Worm (Caenorhabditis elegans) whole organism, midembryonic: ENCODE results near the gene fbxa-172.

Experiments used
- T22C8.4 ChIP-seq: fragments of 200-800 bp; sonication (Bioruptor generic); IDR thresholded peaks from 2 replicates; pipeline ENCODE4 v1.3.6; 2022; ENCODE audit warnings: missing genetic modification characterization, missing compliant biosample characterization
- cog-1 ChIP-seq: sonication (generic microtip); optimal IDR thresholded peaks from 2 replicates; lab custom pipeline; 2016; ENCODE audit warnings: missing genetic modification characterization, missing compliant biosample characterization
- med-1 ChIP-seq: sonication (generic microtip); optimal IDR thresholded peaks from 2 replicates; lab custom pipeline; 2017; ENCODE audit warnings: missing genetic modification characterization, mild to moderate bottlenecking, missing compliant biosample characterization, antibody characterized with exemption, missing genetic modification reagents; ENCODE audit not compliant: insufficient read depth
- ztf-23 ChIP-seq: fragments of 200-800 bp; sonication (Bioruptor generic); IDR thresholded peaks from 2 replicates; pipeline ENCODE4 v1.3.6; 2022; ENCODE audit warnings: missing genetic modification reagents, missing genetic modification characterization, missing compliant biosample characterization
- ztf-29 ChIP-seq: fragments of 200-800 bp; sonication (Bioruptor generic); IDR thresholded peaks from 2 replicates; pipeline ENCODE4 v1.3.6; 2022; ENCODE audit warnings: missing genetic modification reagents, missing genetic modification characterization, missing compliant biosample characterization

- TF ChIP-seq T22C8.4 (GFP tag; lab: Robert Waterston, UW), result no peak
- TF ChIP-seq cog-1 (tag; lab: Kevin White, UChicago), result no peak
- no peak for TF ChIP-seq ztf-23 (GFP tag; lab: Robert Waterston, UW)
- no peak for TF ChIP-seq ztf-29 (GFP tag; lab: Robert Waterston, UW)
- TF ChIP-seq med-1 (GFP tag; lab: Kevin White, UChicago), result no peak
These were observed 27.6 kb upstream of the fbxa-172 start, which contains the start of gene C18D4.4 for ce11 chrV:17531410-17531809.
